Worm (Caenorhabditis elegans): ENCODE data around the gene B0361.14.

The B0361.14 gene

DNA sequence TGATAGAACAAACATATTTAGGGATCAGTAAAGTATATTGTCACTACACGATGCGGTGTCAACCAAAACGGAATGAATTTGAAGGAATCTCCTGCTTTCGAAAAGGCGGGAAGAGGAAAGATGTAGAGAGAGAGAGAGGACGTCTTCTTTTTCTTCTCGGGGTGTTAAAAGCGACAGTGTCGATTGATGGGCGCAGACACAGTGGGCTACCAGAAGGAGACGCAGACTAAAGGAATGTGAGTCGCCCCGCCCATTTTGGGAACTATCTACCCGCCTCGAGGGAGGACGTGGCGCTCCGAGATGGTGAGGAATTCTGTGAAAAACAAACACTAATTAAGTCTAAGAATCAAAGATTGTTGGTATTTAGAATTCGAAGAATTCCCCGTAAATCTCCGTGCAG is at the start of gene B0361.14, which contains the start of gene B0361.9:
Gene B0361.14 (minus strand): TSS at position 66 of the 400 bp plus-strand sequence.
Gene B0361.9 (minus strand): TSS at position 166 of the 400 bp plus-strand sequence.
- TF ChIP-seq unc-62 (GFP tag; optimal IDR thresholded peaks at IDR 0.05), result no peak

DNA sequence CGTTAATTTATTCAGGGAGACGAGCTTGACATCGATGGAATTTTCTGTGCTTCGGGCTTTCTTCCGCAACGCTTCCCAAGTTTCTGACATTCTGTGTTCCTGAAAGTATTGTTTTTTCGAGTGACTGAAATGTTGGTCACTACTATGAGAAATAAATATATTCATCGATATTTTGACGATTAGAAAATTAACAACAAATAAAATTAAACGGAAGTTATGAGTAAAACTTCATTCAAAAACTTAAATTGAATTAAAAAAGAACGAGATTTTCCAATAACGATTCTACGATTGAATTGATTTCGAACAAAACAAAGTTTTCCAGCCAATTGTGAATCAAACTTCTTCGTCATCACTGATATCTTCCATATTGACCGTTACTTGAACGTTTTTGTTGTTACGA is 49.7 kb upstream of the B0361.14 start, which contains the start of gene gos-28:
Gene gos-28 (minus strand): TSS at position 101 of the 400 bp plus-strand sequence.
- no peak for TF ChIP-seq unc-62 (GFP tag; optimal IDR thresholded peaks at IDR 0.05)

DNA sequence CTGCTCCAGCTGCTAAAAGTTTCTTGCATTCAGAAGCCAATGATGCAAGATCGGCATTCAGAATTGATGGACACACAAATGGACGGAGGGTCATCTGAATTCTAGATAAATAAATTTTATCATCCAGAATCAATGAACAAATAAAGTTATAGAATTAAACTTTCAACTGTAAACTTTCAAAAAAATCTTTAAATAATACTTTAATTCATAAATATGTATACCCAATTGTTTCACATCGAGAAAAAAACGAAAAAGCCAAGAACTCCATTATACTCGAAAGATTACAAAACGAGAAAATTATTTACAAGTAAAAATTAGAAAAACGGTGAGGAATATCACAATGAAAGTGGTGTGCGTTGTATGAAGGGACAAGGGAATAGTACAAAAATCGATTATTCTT is 47.7 kb upstream of the B0361.14 start, which contains the start of gene F08F8.7:
Gene F08F8.7 (minus strand): TSS at position 101 of the 400 bp plus-strand sequence.
- no peak for TF ChIP-seq unc-62 (GFP tag; optimal IDR thresholded peaks at IDR 0.05)

DNA sequence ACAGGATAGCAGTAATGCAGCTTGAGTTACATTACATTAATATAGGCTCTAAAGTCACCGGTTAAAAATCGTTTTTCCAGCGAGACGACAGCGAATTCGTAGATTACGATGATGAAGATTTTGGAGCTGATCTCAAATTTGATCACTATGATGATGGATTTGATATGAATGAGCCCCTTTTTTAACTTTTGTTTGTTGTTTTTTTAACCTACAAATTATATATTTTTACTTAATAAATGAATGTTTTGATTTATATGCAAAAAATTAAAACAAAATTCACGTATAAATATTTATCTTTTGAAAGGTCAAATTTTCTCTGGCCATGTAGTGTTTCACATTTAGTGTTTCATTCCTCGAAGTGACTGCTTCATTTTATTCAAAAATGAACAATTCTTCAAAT is 44.1 kb upstream of the B0361.14 start, which contains the start of gene F08F8.6:
Gene F08F8.6 (plus strand): TSS at position 301 of the 400 bp plus-strand sequence.
- TF ChIP-seq unc-62 (GFP tag; optimal IDR thresholded peaks at IDR 0.05), result no peak

DNA sequence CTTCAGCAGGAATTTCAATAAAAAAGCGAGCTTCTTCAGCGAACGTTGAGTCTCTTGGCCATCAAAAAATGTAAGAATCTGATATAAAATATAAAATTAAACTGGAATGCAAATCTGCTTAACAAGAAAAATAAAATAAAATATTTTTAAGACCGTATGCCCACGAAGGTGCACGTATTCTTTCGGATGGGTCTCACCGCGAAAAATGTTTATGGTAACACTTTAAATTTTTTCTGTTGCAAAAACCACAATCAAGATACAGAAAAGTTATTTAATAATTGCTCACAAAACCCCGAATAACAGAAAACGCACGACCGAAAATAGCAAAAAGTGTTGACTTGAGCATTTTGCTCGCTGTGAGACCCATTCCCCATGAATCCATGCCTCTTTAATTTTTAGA is 39.8 kb upstream of the B0361.14 start:
- TF ChIP-seq unc-62 (GFP tag; optimal IDR thresholded peaks at IDR 0.05), result no peak

DNA sequence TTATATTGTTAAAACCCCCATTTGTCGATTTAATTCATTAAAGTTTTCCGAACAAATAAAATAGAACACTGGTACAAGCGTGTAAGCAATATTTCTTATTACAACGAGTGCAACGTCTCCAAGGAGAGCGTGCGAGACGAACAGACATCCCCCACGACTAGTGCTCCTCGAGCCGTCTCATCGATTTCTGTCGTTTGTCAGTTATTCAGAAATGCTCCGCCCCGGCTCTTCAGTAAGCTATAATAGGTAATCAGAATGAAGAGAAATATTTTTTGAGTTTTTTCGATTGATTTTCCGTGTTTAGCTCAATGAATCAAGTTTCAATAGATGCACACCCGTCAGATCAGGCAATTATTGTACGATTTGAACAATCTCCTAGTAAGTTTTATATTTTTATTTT is 39.4 kb upstream of the B0361.14 start, which contains the start of gene kap-1:
Gene kap-1 (plus strand): TSS at position 143 of the 400 bp plus-strand sequence.
- TF ChIP-seq unc-62 (GFP tag; optimal IDR thresholded peaks at IDR 0.05), result no peak

DNA sequence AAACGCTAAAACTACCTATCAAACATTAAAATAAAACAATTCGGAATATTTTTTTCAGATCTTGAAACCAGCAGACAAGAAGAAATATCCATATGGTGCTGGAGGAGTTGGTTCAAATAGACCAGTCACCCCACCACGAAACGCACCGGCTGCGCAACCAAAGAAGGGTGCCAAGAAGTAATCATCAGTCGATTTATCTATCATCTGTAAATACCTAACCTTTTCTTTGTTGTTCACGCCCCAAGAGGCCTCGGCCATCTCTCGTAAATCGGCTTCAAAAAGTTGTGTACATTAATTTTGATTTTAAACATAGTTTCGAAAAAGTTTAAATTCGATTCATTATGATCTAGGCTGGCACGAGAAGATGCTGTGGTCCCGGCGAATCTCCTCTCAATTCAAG is 38.7 kb upstream of the B0361.14 start:
- no peak for TF ChIP-seq unc-62 (GFP tag; optimal IDR thresholded peaks at IDR 0.05)

DNA sequence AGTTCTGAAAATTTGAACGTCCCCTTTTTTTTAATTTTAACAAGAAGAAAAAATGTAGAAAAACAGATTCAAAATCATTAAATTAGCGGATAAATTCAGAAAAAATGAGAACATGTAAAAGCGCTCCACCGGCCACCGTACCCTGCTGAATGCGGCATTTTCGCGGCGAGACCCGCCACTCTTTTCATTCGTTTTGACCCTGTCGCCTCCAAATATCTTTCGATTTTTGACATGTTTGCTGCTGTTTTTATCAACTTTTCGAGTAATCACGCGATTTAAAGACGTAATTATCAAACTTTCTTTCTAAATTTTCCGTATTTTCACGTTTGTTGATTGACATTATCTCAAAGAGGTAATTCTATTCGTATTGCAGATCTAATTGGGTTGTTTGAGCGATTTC is 36.9 kb upstream of the B0361.14 start, which contains the start of gene gsp-2:
Gene gsp-2 (plus strand): TSS at position 374 of the 400 bp plus-strand sequence.
- no peak for TF ChIP-seq unc-62 (GFP tag; optimal IDR thresholded peaks at IDR 0.05)

DNA sequence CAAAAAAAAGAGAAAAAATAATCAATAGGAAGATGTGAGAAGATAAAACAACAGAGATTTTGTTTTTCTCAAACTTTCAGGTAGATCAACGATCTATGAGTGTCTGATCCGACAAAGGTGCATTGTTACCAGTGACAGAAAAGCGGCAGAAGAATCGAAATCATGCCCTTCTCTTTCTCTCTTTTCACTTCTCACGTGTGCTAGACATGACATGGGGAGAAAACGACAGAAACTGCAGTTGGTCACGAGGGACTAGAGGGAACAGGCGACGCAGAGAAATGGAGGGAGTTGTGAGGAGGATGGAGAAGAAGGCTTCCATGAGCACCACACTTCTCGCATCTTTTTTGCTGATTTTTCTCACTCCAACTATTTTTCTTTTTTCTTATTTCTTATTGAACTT is 35.9 kb upstream of the B0361.14 start, which contains the start of gene F56C9.10:
Gene F56C9.10 (minus strand): TSS at position 97 of the 400 bp plus-strand sequence.
- TF ChIP-seq unc-62 (GFP tag; optimal IDR thresholded peaks at IDR 0.05), result no peak

DNA sequence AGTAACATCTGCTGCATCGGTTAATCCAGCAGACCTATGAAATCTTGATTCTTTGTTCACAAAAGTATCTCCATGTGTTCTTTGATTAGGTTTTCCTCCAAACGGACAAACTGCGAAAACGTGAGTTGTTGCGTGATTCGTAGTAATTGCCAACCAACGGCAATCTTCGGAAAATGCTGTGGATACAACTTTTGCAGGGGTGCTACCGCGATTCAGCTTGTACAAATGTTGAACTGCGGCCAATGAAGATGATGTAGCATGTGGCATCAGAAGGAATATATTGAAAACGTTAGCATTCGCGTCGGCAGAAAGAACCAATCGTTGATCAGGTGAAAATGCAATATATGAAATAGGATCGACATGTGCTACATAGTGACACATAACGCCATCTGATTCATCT is 32.3 kb upstream of the B0361.14 start:
- TF ChIP-seq unc-62 (GFP tag; optimal IDR thresholded peaks at IDR 0.05), result no peak

DNA sequence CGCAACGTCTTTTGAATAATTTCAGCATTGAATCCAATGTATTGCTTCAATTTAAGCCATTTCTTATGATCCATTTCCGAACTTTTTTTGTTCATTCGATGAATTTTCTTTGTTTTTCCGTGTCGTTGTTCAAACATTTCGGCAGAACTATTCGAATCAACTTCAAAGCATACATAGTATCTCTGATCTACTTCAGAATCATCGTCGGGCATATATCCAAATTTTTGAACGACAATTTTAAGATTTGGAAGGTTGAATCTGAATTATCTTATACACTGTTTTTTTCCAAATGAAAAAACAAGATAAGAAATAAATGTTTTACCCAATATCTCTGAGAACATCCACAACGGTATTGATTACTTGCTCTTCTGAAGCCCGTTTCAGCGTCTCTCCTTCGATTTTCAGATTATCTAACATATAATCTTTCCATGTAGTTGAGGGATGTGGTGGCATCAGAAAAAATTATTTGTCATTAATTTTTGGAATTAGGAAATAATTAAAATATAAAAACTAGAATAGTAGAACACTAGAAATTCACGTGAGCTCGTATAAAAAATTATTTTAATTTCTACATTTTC is 29.9 kb upstream of the B0361.14 start, which contains the start of gene lab-2:
Gene lab-2 (minus strand): TSS at position 453 of the 578 bp plus-strand sequence.
- no peak for TF ChIP-seq unc-62 (GFP tag; optimal IDR thresholded peaks at IDR 0.05)

DNA sequence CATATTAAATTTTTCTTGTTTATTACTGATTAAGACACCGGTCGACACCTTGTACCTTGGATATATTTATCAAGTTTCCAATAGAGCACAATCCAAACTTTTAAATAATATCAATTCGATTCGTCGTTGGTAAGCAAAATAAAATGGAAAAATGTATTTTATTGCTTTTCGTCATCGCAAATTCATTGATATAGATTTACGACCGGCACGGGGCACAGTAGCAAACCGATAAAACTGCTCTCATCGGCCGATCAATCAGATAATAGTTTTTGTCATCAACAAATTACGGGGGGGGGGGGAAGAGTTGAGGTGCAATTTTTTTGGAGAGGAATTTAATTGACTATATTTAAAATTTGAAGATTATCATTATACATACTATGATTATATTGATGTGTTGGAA is 24.0 kb upstream of the B0361.14 start:
- TF ChIP-seq unc-62 (GFP tag; optimal IDR thresholded peaks at IDR 0.05), result no peak

DNA sequence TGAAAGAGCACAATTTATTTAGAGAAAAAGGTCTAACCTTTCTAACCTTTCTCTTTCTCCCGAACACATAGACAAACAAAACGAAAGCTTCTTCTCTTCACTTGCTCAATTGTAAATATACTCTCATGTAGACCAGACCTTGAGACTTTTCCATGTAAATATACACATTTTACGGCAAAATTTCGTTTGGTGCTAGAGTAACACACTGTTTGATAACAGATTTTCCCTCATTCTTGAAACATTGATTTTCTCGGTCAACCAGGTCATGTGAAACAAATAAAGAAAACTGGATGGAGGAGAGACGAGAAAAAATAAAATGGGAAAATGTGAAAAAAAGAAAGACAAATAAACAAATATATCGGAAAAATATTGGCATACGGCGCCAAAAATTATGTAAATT is 22.7 kb upstream of the B0361.14 start:
- TF ChIP-seq unc-62 (GFP tag; optimal IDR thresholded peaks at IDR 0.05), result no peak

DNA sequence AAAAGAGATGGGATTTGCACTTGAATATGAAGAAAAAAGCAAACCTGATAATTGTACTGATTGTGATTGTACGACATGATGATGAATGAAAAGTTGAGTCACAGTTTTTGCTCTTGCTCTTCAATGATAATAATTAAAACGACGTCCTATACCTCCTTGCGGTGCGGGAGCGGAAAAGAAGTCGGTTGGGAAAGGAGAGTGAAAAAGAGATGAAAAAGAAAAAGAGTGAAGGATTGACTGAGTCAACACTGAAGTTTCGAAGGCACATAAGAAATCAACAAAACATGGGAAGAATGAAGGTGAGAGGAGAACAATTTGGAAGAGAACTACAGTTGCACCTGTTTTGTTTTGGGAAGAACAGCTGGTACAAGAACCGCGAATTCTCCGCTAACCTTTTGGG is 20.1 kb upstream of the B0361.14 start, which contains the start of gene F56C9.8:
Gene F56C9.8 (minus strand): TSS at position 120 of the 400 bp plus-strand sequence.
- TF ChIP-seq unc-62 (GFP tag; optimal IDR thresholded peaks at IDR 0.05), result no peak

DNA sequence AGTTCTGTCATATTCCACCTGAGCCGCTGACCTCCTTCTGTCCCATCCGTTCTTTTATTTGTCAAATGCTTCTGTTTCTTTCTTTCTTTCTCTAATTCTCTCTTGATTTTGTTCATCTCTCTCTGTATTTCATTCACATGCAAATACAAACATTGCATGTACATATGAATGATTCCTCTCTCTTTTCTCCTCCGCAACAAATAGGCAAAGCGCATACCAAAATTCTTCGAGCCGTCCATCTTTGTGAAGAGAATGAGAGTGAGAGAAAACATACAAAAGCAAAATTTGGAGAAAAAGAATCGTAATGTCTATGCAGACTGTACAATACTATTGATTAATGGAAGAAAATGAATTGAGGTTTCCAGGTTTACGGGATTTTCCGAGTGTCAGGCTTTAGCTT is 18.0 kb upstream of the B0361.14 start:
- TF ChIP-seq unc-62 (GFP tag; optimal IDR thresholded peaks at IDR 0.05), result no peak

DNA sequence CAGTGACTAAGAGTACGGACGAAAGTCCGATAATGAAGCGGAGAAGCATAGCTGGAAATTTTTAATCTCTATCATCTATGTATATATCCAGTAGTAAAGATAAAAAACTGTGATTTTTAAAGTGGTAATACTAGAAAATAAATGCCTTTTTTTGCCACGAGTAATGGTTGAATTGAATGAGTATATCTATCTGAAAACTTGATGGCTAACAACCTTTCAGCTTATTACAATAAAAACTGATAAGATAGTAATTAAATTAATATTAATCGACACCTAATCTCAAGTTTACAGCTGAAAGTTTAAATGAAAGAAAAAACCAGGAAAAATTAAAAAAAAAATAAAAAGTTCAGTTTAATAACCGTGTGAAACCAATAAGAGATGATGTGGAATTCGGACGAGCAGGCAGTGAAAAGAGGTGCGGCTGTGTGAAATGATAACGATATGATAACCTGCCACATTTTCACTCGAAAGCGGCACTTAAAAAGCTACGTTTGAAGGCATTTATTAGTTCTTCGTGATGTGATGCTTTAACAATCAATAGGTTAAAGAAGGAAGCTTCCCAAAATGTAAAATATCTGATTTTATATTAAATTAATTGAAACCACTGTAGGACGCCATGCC is 15.7 kb upstream of the B0361.14 start, which contains the start of gene nspg-6:
Gene nspg-6 (minus strand): TSS at position 51 of the 621 bp plus-strand sequence.
- TF ChIP-seq unc-62 (GFP tag; optimal IDR thresholded peaks at IDR 0.05), result no peak

DNA sequence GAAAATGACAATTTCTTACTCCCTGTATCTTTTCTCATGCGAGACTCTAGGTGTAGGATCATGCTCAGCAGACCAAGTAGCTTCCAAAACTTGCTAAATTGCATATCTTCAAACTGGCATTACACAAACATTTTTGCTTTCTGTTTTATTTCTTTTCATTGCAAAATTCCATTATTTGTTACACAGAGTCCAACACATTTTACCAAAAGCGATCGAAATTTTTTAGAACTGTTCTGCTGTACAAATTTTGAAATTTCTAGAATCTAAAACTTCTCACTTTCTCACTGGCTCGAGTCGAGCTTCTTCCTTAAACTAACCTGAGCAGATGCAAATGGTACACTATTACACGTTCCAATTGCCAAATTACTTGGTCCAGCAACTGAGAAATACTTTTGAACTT is 15.1 kb upstream of the B0361.14 start:
- TF ChIP-seq unc-62 (GFP tag; optimal IDR thresholded peaks at IDR 0.05), result no peak

Data from whole organism, dauer.